Worm (Caenorhabditis elegans) whole organism, mixed stage, embryonic: ENCODE measurements around the gene str-85.

Experiments
- blmp-1 ChIP-seq: fragments of 150-350 bp; optimal IDR thresholded peaks from 2 replicates; lab custom pipeline; 2014; ENCODE audit warnings: missing biosample characterization, missing genetic modification characterization
- elt-3 ChIP-seq: fragments of 150-350 bp; optimal IDR thresholded peaks from 2 replicates; lab custom pipeline; 2014; ENCODE audit warnings: missing biosample characterization, missing genetic modification characterization
- lin-13 ChIP-seq: fragments of 150-350 bp; optimal IDR thresholded peaks from 2 replicates; lab custom pipeline; 2014; ENCODE audit warnings: missing biosample characterization, missing genetic modification characterization
- nhr-12 ChIP-seq: fragments of 150-350 bp; optimal IDR thresholded peaks from 2 replicates; lab custom pipeline; 2014; ENCODE audit warnings: missing biosample characterization, missing genetic modification characterization
- nhr-237 ChIP-seq: fragments of 150-350 bp; optimal IDR thresholded peaks from 2 replicates; lab custom pipeline; 2014; ENCODE audit warnings: missing biosample characterization, missing genetic modification characterization
- nhr-28 ChIP-seq: fragments of 150-350 bp; optimal IDR thresholded peaks from 2 replicates; lab custom pipeline; 2014; ENCODE audit warnings: missing biosample characterization, missing genetic modification characterization
- nhr-76 ChIP-seq: sonication (generic microtip); optimal IDR thresholded peaks from 2 replicates; lab custom pipeline; 2017; ENCODE audit warnings: missing biosample characterization, missing genetic modification characterization
- unc-62 ChIP-seq: fragments of 150-350 bp; optimal IDR thresholded peaks from 2 replicates; lab custom pipeline; 2014; ENCODE audit warnings: missing biosample characterization, missing genetic modification reagents, missing genetic modification characterization

- TF ChIP-seq lin-13 (tag; lab: Kevin White, UChicago), result no peak
- no peak for TF ChIP-seq nhr-237
- TF ChIP-seq nhr-28 (tag; lab: Kevin White, UChicago), result no peak
- no peak for TF ChIP-seq unc-62 (GFP tag; lab: Kevin White, UChicago)
- no peak for TF ChIP-seq elt-3 (tag; lab: Kevin White, UChicago)
- TF ChIP-seq blmp-1, result no peak
- TF ChIP-seq nhr-76 (tag; lab: Kevin White, UChicago), result no peak
- no peak for TF ChIP-seq nhr-12 (tag; lab: Kevin White, UChicago)
These were observed 46.1 kb downstream of the str-85 start for ce11 chrV:8939424-8940065.
